Worm (Caenorhabditis elegans): ENCODE data around the gene pdk-1.

DNA sequence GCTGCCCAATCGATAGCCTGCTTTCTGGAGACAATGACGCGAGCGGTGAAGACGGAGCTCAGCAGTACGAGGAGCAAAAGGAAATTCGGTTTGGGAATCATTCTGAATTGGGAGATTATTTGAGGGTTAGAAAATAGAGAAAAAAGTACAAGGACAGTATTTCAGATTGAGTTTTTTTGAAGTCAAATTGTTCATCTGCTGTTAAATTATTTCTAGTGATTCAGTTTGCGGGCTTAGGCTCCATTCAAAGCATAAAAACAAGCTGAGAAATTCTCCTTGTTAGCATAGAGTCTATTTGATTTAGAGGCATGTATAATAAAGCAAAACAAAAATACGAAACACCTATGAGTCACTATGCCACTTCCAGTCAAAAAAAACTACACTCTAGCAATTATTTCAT lies 46.3 kb downstream of the pdk-1 start, which contains the start of gene dgn-2:
- TF ChIP-seq T22C8.4 (GFP tag; IDR thresholded peaks at IDR 0.05) (no peak), ztf-23 (GFP tag; IDR thresholded peaks at IDR 0.05) (no peak), tab-1 (GFP tag; IDR thresholded peaks at IDR 0.05) (no peak)

All from whole organism, midembryonic.